Worm (Caenorhabditis elegans): ENCODE data around the gene his-61.

DNA sequence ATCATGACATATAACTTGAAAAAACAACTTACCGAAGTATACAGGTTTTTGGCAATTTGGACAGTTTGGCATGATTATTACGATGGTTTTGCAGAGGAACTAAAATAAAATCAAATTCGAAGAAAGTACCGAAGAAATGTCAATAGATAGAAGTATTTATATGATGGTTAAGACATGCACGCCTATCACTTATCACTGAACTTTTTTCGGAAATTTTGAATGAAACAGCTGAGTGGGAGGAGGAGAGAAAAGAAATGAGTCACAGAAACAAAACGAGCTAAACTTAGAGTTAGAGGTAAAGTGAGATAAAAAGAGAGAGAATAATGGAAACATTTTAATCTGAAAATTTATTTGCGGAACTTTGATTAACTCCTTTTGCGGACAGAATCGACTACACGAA is 40.8 kb downstream of the his-61 start, which contains the start of gene valv-1:
- TF ChIP-seq ama-1 (optimal IDR thresholded peaks at IDR 0.05) (no peak), pes-1 (GFP tag; IDR thresholded peaks at IDR 0.05) (no peak), flt-1 (GFP tag; IDR thresholded peaks at IDR 0.05) (no peak), tra-4 (tag; optimal IDR thresholded peaks at IDR 0.05) (no peak), ceh-36 (tag; optimal IDR thresholded peaks at IDR 0.05) (no peak), scrt-1 (GFP tag; IDR thresholded peaks at IDR 0.05) (no peak), hmg-4 (GFP tag; optimal IDR thresholded peaks at IDR 0.05) (no peak), tbx-11 (GFP tag; IDR thresholded peaks at IDR 0.05) (no peak), tbx-37 (GFP tag; conservative IDR thresholded peaks at IDR 0.05) (no peak), F13C5.2 (tag; optimal IDR thresholded peaks at IDR 0.05) (no peak)

Measured in whole organism, early embryonic.